Fruit fly (Drosophila melanogaster) whole organism, embryonic: ENCODE results near the gene CG15773.

Experiments used
- Adf1 ChIP-seq: fragments of 200-800 bp; sonication (Bioruptor generic); IDR thresholded peaks from 2 replicates; pipeline ENCODE4 v1.3.6; 2022; ENCODE audit warnings: missing biosample characterization, missing genetic modification characterization
- Asciz ChIP-seq: fragments of 200-800 bp; sonication (Bioruptor generic); optimal IDR thresholded peaks from 2 replicates; lab custom pipeline; 2017; ENCODE audit warnings: missing biosample characterization, mild to moderate bottlenecking, missing genetic modification characterization, missing genetic modification reagents
- Atf6 ChIP-seq: fragments of 200-800 bp; sonication (Bioruptor generic); IDR thresholded peaks from 2 replicates; pipeline ENCODE4 v1.3.6; 2022; ENCODE audit warnings: missing biosample characterization, missing genetic modification characterization
- CG10147 ChIP-seq: fragments of 200-800 bp; sonication (Bioruptor generic); optimal IDR thresholded peaks from 2 replicates; lab custom pipeline; 2019; ENCODE audit warnings: missing biosample characterization, mild to moderate bottlenecking, missing genetic modification characterization, moderate library complexity
- CG10267 ChIP-seq: fragments of 200-800 bp; sonication (Bioruptor generic); optimal IDR thresholded peaks from 2 replicates; lab custom pipeline; 2018; ENCODE audit warnings: missing biosample characterization, mild to moderate bottlenecking, missing genetic modification characterization, moderate library complexity
- CG10366 ChIP-seq: fragments of 200-800 bp; sonication (Bioruptor generic); IDR thresholded peaks from 2 replicates; pipeline ENCODE4 v1.3.6; 2022; ENCODE audit warnings: missing biosample characterization, missing genetic modification characterization
- CG10543 ChIP-seq: fragments of 200-800 bp; sonication (Bioruptor generic); optimal IDR thresholded peaks from 3 replicates; lab custom pipeline; 2017; ENCODE audit warnings: missing biosample characterization, mild to moderate bottlenecking, missing genetic modification characterization, moderate library complexity
- CG11247 ChIP-seq: fragments of 200-800 bp; sonication (Bioruptor generic); IDR thresholded peaks from 2 replicates; pipeline ENCODE4 v1.3.6; 2022; ENCODE audit warnings: missing biosample characterization, missing genetic modification characterization
- CG11695 ChIP-seq: fragments of 200-800 bp; sonication (Bioruptor generic); IDR thresholded peaks from 3 replicates; pipeline ENCODE4 v1.3.6; 2022; ENCODE audit warnings: missing biosample characterization, missing genetic modification characterization
- CG12219 ChIP-seq: fragments of 200-800 bp; sonication (Bioruptor generic); optimal IDR thresholded peaks from 3 replicates; lab custom pipeline; 2018; ENCODE audit warnings: missing biosample characterization, mild to moderate bottlenecking, missing genetic modification characterization
- CG12659 ChIP-seq: fragments of 200-800 bp; sonication (Bioruptor generic); optimal IDR thresholded peaks from 3 replicates; lab custom pipeline; 2017; ENCODE audit warnings: mild to moderate bottlenecking, missing biosample characterization, missing genetic modification reagents, missing genetic modification characterization
- CG15011 ChIP-seq: fragments of 200-800 bp; sonication (Bioruptor generic); optimal IDR thresholded peaks from 3 replicates; lab custom pipeline; 2018; ENCODE audit warnings: missing biosample characterization, mild to moderate bottlenecking, missing genetic modification characterization
- CG17361 ChIP-seq: fragments of 200-800 bp; sonication (Bioruptor generic); IDR thresholded peaks from 3 replicates; pipeline ENCODE4 v1.3.6; 2022; ENCODE audit warnings: missing biosample characterization, missing genetic modification characterization
- CG18011 ChIP-seq: fragments of 200-800 bp; sonication (Bioruptor generic); optimal IDR thresholded peaks from 2 replicates; lab custom pipeline; 2017; ENCODE audit warnings: missing biosample characterization, missing genetic modification characterization, mild to moderate bottlenecking, moderate library complexity, missing genotype
- CG18599 ChIP-seq: fragments of 200-800 bp; sonication (Bioruptor generic); optimal IDR thresholded peaks from 3 replicates; lab custom pipeline; 2017; ENCODE audit warnings: missing biosample characterization, missing genetic modification characterization, mild to moderate bottlenecking, moderate library complexity, missing genetic modification reagents
- CG31441 ChIP-seq: fragments of 200-800 bp; sonication (Bioruptor generic); IDR thresholded peaks from 2 replicates; pipeline ENCODE4 v1.3.6; 2022; ENCODE audit warnings: missing biosample characterization, missing genetic modification characterization
- CG34376 ChIP-seq: fragments of 200-800 bp; sonication (Bioruptor generic); optimal IDR thresholded peaks from 2 replicates; lab custom pipeline; 2018; ENCODE audit warnings: missing biosample characterization, mild to moderate bottlenecking, missing genetic modification characterization
- CG4730 ChIP-seq: fragments of 200-800 bp; sonication (Bioruptor generic); IDR thresholded peaks from 2 replicates; pipeline ENCODE4 v1.3.6; 2022; ENCODE audit warnings: missing biosample characterization, missing genetic modification characterization
- CG5245 ChIP-seq: fragments of 200-800 bp; sonication (Bioruptor generic); optimal IDR thresholded peaks from 3 replicates; lab custom pipeline; 2016; ENCODE audit warnings: missing biosample characterization, missing genetic modification characterization
- CG7745 ChIP-seq: fragments of 200-800 bp; sonication (Bioruptor generic); optimal IDR thresholded peaks from 2 replicates; lab custom pipeline; 2018; ENCODE audit warnings: missing biosample characterization, mild to moderate bottlenecking, missing genetic modification characterization, moderate library complexity
- CG9932 ChIP-seq: fragments of 200-800 bp; sonication (Bioruptor generic); IDR thresholded peaks from 2 replicates; pipeline ENCODE4 v1.3.6; 2022; ENCODE audit warnings: missing biosample characterization, missing genetic modification characterization
- Chrac-16 ChIP-seq: fragments of 200-800 bp; sonication (Bioruptor generic); optimal IDR thresholded peaks from 3 replicates; lab custom pipeline; 2016; ENCODE audit warnings: missing biosample characterization, missing genetic modification characterization
- Dip3 ChIP-seq: fragments of 200-800 bp; sonication (Bioruptor generic); optimal IDR thresholded peaks from 3 replicates; lab custom pipeline; 2016; ENCODE audit warnings: missing biosample characterization, missing genetic modification characterization
- E2f1 ChIP-seq: fragments of 200-800 bp; sonication (Bioruptor generic); IDR thresholded peaks from 2 replicates; pipeline ENCODE4 v1.3.6; 2022; ENCODE audit warnings: missing biosample characterization, missing genetic modification characterization
- HHEX ChIP-seq: fragments of 200-800 bp; sonication (Bioruptor generic); optimal IDR thresholded peaks from 3 replicates; lab custom pipeline; 2017; ENCODE audit warnings: missing biosample characterization, mild to moderate bottlenecking, missing genetic modification characterization, missing genetic modification reagents
- MESR4 ChIP-seq: fragments of 200-800 bp; sonication (Bioruptor generic); optimal IDR thresholded peaks from 2 replicates; lab custom pipeline; 2018; ENCODE audit warnings: missing biosample characterization, mild to moderate bottlenecking, missing genetic modification characterization, moderate library complexity
- Max ChIP-seq: fragments of 200-800 bp; sonication (Bioruptor generic); optimal IDR thresholded peaks from 2 replicates; lab custom pipeline; 2016; ENCODE audit warnings: missing biosample characterization, mild to moderate bottlenecking, missing genetic modification characterization
- NFAT ChIP-seq: fragments of 200-800 bp; sonication (Bioruptor generic); IDR thresholded peaks from 2 replicates; pipeline ENCODE4 v1.3.6; 2022; ENCODE audit warnings: missing biosample characterization, missing genetic modification characterization
- Optix ChIP-seq: fragments of 200-800 bp; sonication (Bioruptor generic); IDR thresholded peaks from 3 replicates; pipeline ENCODE4 v1.3.6; 2022; ENCODE audit warnings: missing biosample characterization, missing genetic modification characterization
- Poxn ChIP-seq: fragments of 200-800 bp; sonication (Bioruptor generic); IDR thresholded peaks from 2 replicates; pipeline ENCODE4 v1.3.6; 2022; ENCODE audit warnings: missing biosample characterization, missing genetic modification characterization
- ab ChIP-seq: fragments of 200-800 bp; sonication (Bioruptor generic); optimal IDR thresholded peaks from 2 replicates; lab custom pipeline; 2016; ENCODE audit warnings: missing biosample characterization, missing genetic modification characterization
- bbx ChIP-seq: fragments of 200-800 bp; sonication (Bioruptor generic); IDR thresholded peaks from 2 replicates; pipeline ENCODE4 v1.3.6; 2022; ENCODE audit warnings: missing biosample characterization, missing genetic modification characterization; ENCODE audit not compliant: partially characterized antibody
- bsh ChIP-seq, 2 experiments: fragments of 200-800 bp; sonication (Bioruptor generic); optimal IDR thresholded peaks; 2 replicates each; lab custom pipeline; 2017 to 2018; ENCODE audit warnings: mild to moderate bottlenecking in 2 of 2, missing biosample characterization in 2 of 2, missing genetic modification characterization in 2 of 2, moderate library complexity in 1 of 2
- gce ChIP-seq: fragments of 200-800 bp; sonication (Bioruptor generic); IDR thresholded peaks from 3 replicates; pipeline ENCODE4 v1.3.6; 2022; ENCODE audit warnings: missing biosample characterization, missing genetic modification characterization
- jumu ChIP-seq: fragments of 200-800 bp; sonication (Bioruptor generic); optimal IDR thresholded peaks from 3 replicates; lab custom pipeline; 2016; ENCODE audit warnings: missing biosample characterization, missing genetic modification characterization
- nmo ChIP-seq: fragments of 200-800 bp; sonication (Bioruptor generic); optimal IDR thresholded peaks from 2 replicates; lab custom pipeline; 2018; ENCODE audit warnings: missing biosample characterization, mild to moderate bottlenecking, missing genetic modification characterization, moderate library complexity
- oc ChIP-seq: fragments of 200-800 bp; sonication (Bioruptor generic); optimal IDR thresholded peaks from 2 replicates; lab custom pipeline; 2018; ENCODE audit warnings: missing biosample characterization, mild to moderate bottlenecking, missing genetic modification characterization, moderate library complexity
- onecut ChIP-seq: fragments of 200-800 bp; sonication (Bioruptor generic); IDR thresholded peaks from 2 replicates; pipeline ENCODE4 v1.3.6; 2022; ENCODE audit warnings: missing biosample characterization, missing genetic modification characterization
- pfk ChIP-seq: fragments of 200-800 bp; sonication (Bioruptor generic); optimal IDR thresholded peaks from 2 replicates; lab custom pipeline; 2018; ENCODE audit warnings: missing biosample characterization, mild to moderate bottlenecking, missing genetic modification characterization, moderate library complexity
- sc ChIP-seq, 3 experiments: fragments of >200 bp in 2 of 3; fragments of 200-800 bp in 1 of 3; sonication (Bioruptor generic) in 1 of 3; optimal IDR thresholded peaks; 2 replicates in 2 of 3; 3 replicates in 1 of 3; lab custom pipeline; 2017; ENCODE audit warnings: mild to moderate bottlenecking in 1 of 3, missing biosample characterization in 1 of 3, missing genetic modification characterization in 1 of 3, missing genetic modification reagents in 1 of 3
- schlank ChIP-seq: fragments of 200-800 bp; sonication (Bioruptor generic); optimal IDR thresholded peaks from 2 replicates; lab custom pipeline; 2018; ENCODE audit warnings: missing biosample characterization, mild to moderate bottlenecking, missing genetic modification characterization
- scrt ChIP-seq: fragments of 200-800 bp; sonication (Bioruptor generic); optimal IDR thresholded peaks from 2 replicates; lab custom pipeline; 2018; ENCODE audit warnings: missing biosample characterization, mild to moderate bottlenecking, missing genetic modification characterization, moderate library complexity
- sens-2 ChIP-seq: fragments of 200-800 bp; sonication (Bioruptor generic); IDR thresholded peaks from 2 replicates; pipeline ENCODE4 v1.3.6; 2022; ENCODE audit warnings: missing biosample characterization, missing genetic modification characterization
- seq ChIP-seq: fragments of 200-800 bp; sonication (Bioruptor generic); IDR thresholded peaks from 2 replicates; pipeline ENCODE4 v1.3.6; 2022; ENCODE audit warnings: missing biosample characterization, missing genetic modification characterization
- sisA ChIP-seq: fragments of 200-800 bp; sonication (Bioruptor generic); IDR thresholded peaks from 2 replicates; pipeline ENCODE4 v1.3.6; 2022; ENCODE audit warnings: missing biosample characterization, missing genetic modification characterization
- stc ChIP-seq: fragments of 200-800 bp; sonication (Bioruptor generic); IDR thresholded peaks from 2 replicates; pipeline ENCODE4 v1.3.6; 2022; ENCODE audit warnings: missing biosample characterization, missing genetic modification characterization
- unpg ChIP-seq: fragments of 200-800 bp; sonication (Bioruptor generic); optimal IDR thresholded peaks from 3 replicates; lab custom pipeline; 2018; ENCODE audit warnings: missing biosample characterization, mild to moderate bottlenecking, missing genetic modification characterization, moderate library complexity
- zfh1 ChIP-seq: fragments of 200-800 bp; sonication (Bioruptor generic); IDR thresholded peaks from 3 replicates; pipeline ENCODE4 v1.3.6; 2022; ENCODE audit warnings: missing biosample characterization, missing genetic modification characterization

The CG15773 gene

dm6 chrX:5718476-5719012, 14.0 kb upstream of the CG15773 start (continued):
- TF ChIP-seq CG15011 (peak; percentile 30), CG5245 (GFP tag; lab: Kevin White, UChicago) (peak; percentile 8), CG10543 (peak; percentile 72), stc (GFP tag; lab: Robert Waterston, UW) (0 out of 2 replicates have a peak, but pooled peaks have one; percentile 43), ab (GFP tag; lab: Kevin White, UChicago) (no peak), sens-2 (GFP tag; lab: Robert Waterston, UW) (0 out of 2 replicates have a peak, but pooled peaks have one; percentile 22), sc (optimal IDR thresholded peaks at IDR 0.05; lab: Kevin White, UChicago) (no peak), sc (GFP tag; optimal IDR thresholded peaks at IDR 0.05; lab: Kevin White, UChicago) (no peak), Poxn (GFP tag; lab: Robert Waterston, UW) (peak; percentile 51; the same call in 1 of the 2 replicates), scrt (peak; percentile 58), gce (GFP tag; lab: Robert Waterston, UW) (no peak), bbx (GFP tag; lab: Robert Waterston, UW) (no peak), CG18011 (GFP tag; lab: Kevin White, UChicago) (no peak), Adf1 (GFP tag; lab: Robert Waterston, UW) (peak; percentile 50), unpg (GFP tag; lab: Kevin White, UChicago) (peak; percentile 64), CG9932 (GFP tag; lab: Robert Waterston, UW) (peak; percentile 80), CG7745 (tag; lab: Kevin White, UChicago) (no peak), MESR4 (GFP tag; lab: Kevin White, UChicago) (no peak), schlank (tag; lab: Kevin White, UChicago) (peak; percentile 30), CG34376 (peak; percentile 53), CG12659 (GFP tag; lab: Kevin White, UChicago) (peak; percentile 61), Atf6 (peak; percentile 86), Chrac-16 (peak; percentile 37), jumu (GFP tag; lab: Kevin White, UChicago) (no peak), CG10366 (GFP tag; lab: Robert Waterston, UW) (peak; percentile 66), Asciz (GFP tag; lab: Kevin White, UChicago) (no peak), CG10147 (GFP tag; lab: Kevin White, UChicago) (peak; percentile 50), CG12219 (GFP tag; lab: Kevin White, UChicago) (peak; percentile 32), bsh (GFP tag; optimal IDR thresholded peaks at IDR 0.05; lab: Kevin White, UChicago) (peak in 1 of 2 experiments; percentile 33), Max (GFP tag; lab: Kevin White, UChicago) (peak; percentile 1), NFAT (GFP tag; lab: Robert Waterston, UW) (peak; percentile 61; the same call in 1 of the 2 replicates), E2f1 (GFP tag; lab: Robert Waterston, UW) (peak; percentile 41; the same call in 1 of the 2 replicates), oc (no peak), CG10267 (tag; lab: Kevin White, UChicago) (peak; percentile 28), CG11247 (GFP tag; lab: Robert Waterston, UW) (peak; percentile 69), CG31441 (GFP tag; lab: Robert Waterston, UW) (0 out of 2 replicates have a peak, but pooled peaks have one; percentile 35), CG17361 (GFP tag; lab: Robert Waterston, UW) (0 out of 3 replicates have a peak, but pooled peaks have one; percentile 22), CG11695 (GFP tag; lab: Robert Waterston, UW) (peak; percentile 57; the same call in 1 of the 3 replicates), pfk (GFP tag; lab: Kevin White, UChicago) (no peak), zfh1 (GFP tag; lab: Robert Waterston, UW) (peak; percentile 61; the same call in 2 of the 3 replicates), seq (GFP tag; lab: Robert Waterston, UW) (peak; percentile 46; the same call in 1 of the 2 replicates), onecut (no peak), Optix (peak; percentile 23; the same call in 1 of the 3 replicates), nmo (peak; percentile 24), Dip3 (GFP tag; lab: Kevin White, UChicago) (peak; percentile 14), CG4730 (peak; percentile 57; the same call in 1 of the 2 replicates), sisA (peak; percentile 57), HHEX (GFP tag; lab: Kevin White, UChicago) (peak; percentile 71), CG18599 (GFP tag; lab: Kevin White, UChicago) (peak; percentile 83)
